Worm (Caenorhabditis elegans) whole organism, young adult: Measurements from ENCODE around the gene ZK945.4.

Source experiments
- B0035.1 ChIP-seq: sonication (generic microtip); optimal IDR thresholded peaks from 2 replicates; lab custom pipeline; 2016; ENCODE audit warnings: missing genetic modification characterization, mild to moderate bottlenecking, missing compliant biosample characterization, missing genotype, missing genetic modification reagents
- F10E7.11 ChIP-seq: sonication (generic microtip); optimal IDR thresholded peaks from 2 replicates; lab custom pipeline; 2017; ENCODE audit warnings: mild to moderate bottlenecking, missing genetic modification characterization, moderate library complexity, missing compliant biosample characterization
- F22D6.2 ChIP-seq: sonication (generic microtip); optimal IDR thresholded peaks from 2 replicates; lab custom pipeline; 2016; ENCODE audit warnings: mild to moderate bottlenecking, missing genetic modification characterization, missing compliant biosample characterization
- F33H1.4 ChIP-seq: fragments of 200-800 bp; sonication (Bioruptor generic); IDR thresholded peaks from 2 replicates; pipeline ENCODE4 v1.3.6; 2022; ENCODE audit warnings: missing genetic modification reagents, missing genetic modification characterization, missing compliant biosample characterization
- F39B2.1 ChIP-seq: fragments of 200-800 bp; sonication (Bioruptor generic); IDR thresholded peaks from 2 replicates; pipeline ENCODE4 v1.3.6; 2022; ENCODE audit warnings: missing genetic modification reagents, missing genetic modification characterization, missing compliant biosample characterization
- F52B5.7 ChIP-seq: sonication (generic microtip); optimal IDR thresholded peaks from 2 replicates; lab custom pipeline; 2016; ENCODE audit warnings: mild to moderate bottlenecking, missing genetic modification characterization, missing compliant biosample characterization
- T07F8.4 ChIP-seq: sonication (generic microtip); optimal IDR thresholded peaks from 2 replicates; lab custom pipeline; 2016; ENCODE audit warnings: mild to moderate bottlenecking, missing genetic modification characterization, moderate library complexity, missing compliant biosample characterization
- T26A5.8 ChIP-seq: sonication (generic microtip); optimal IDR thresholded peaks from 2 replicates; lab custom pipeline; 2016; ENCODE audit warnings: missing genetic modification characterization, missing compliant biosample characterization
- Y56A3A.18 ChIP-seq: fragments of 200-800 bp; sonication (Bioruptor generic); IDR thresholded peaks from 2 replicates; pipeline ENCODE4 v1.3.6; 2022; ENCODE audit warnings: missing genetic modification reagents, missing genetic modification characterization, missing compliant biosample characterization
- akir-1 ChIP-seq: fragments of 200-800 bp; sonication (Bioruptor generic); optimal IDR thresholded peaks from 2 replicates; lab custom pipeline; 2018; ENCODE audit warnings: mild to moderate bottlenecking, missing genetic modification characterization, moderate library complexity, missing compliant biosample characterization
- atf-7 ChIP-seq: sonication (generic microtip); optimal IDR thresholded peaks from 2 replicates; lab custom pipeline; 2017; ENCODE audit warnings: mild to moderate bottlenecking, missing genetic modification characterization, missing compliant biosample characterization
- cebp-2 ChIP-seq: fragments of 200-800 bp; sonication (Bioruptor generic); IDR thresholded peaks from 2 replicates; pipeline ENCODE4 v1.3.6; 2022; ENCODE audit warnings: missing genetic modification characterization, missing compliant biosample characterization
- ceh-58 ChIP-seq: fragments of 200-800 bp; sonication (Bioruptor generic); IDR thresholded peaks from 2 replicates; pipeline ENCODE4 v1.3.6; 2022; ENCODE audit warnings: missing genetic modification characterization, missing compliant biosample characterization
- ceh-91 ChIP-seq: fragments of 200-800 bp; sonication (Bioruptor generic); IDR thresholded peaks from 2 replicates; pipeline ENCODE4 v1.3.6; 2022; ENCODE audit warnings: missing genetic modification reagents, missing genetic modification characterization, missing compliant biosample characterization
- chd-7 ChIP-seq: sonication (generic microtip); optimal IDR thresholded peaks from 2 replicates; lab custom pipeline; 2016; ENCODE audit warnings: mild to moderate bottlenecking, missing genetic modification characterization, moderate library complexity, missing compliant biosample characterization
- efl-1 ChIP-seq: fragments of 150-350 bp; optimal IDR thresholded peaks from 2 replicates; lab custom pipeline; 2014; ENCODE audit warnings: missing biosample characterization, missing genetic modification reagents, missing genetic modification characterization
- egrh-3 ChIP-seq: fragments of 200-800 bp; sonication (Bioruptor generic); IDR thresholded peaks from 2 replicates; pipeline ENCODE4 v1.3.6; 2022; ENCODE audit warnings: missing genetic modification reagents, missing genetic modification characterization, missing compliant biosample characterization
- ets-4 ChIP-seq: fragments of 200-800 bp; sonication (Bioruptor generic); optimal IDR thresholded peaks from 2 replicates; lab custom pipeline; 2018; ENCODE audit warnings: mild to moderate bottlenecking, missing genetic modification characterization, missing compliant biosample characterization
- fkh-3 ChIP-seq: sonication (generic microtip); optimal IDR thresholded peaks from 2 replicates; lab custom pipeline; 2016; ENCODE audit warnings: mild to moderate bottlenecking, missing genetic modification characterization, missing compliant biosample characterization
- gei-17 ChIP-seq: fragments of 200-800 bp; sonication (Bioruptor generic); optimal IDR thresholded peaks from 2 replicates; lab custom pipeline; 2018; ENCODE audit warnings: mild to moderate bottlenecking, missing genetic modification characterization, missing compliant biosample characterization
- hsf-1 ChIP-seq: fragments of 200-800 bp; sonication (Bioruptor generic); IDR thresholded peaks from 2 replicates; pipeline ENCODE4 v1.3.6; 2022; ENCODE audit warnings: missing genetic modification reagents, missing genetic modification characterization, missing compliant biosample characterization
- lsl-1 ChIP-seq: fragments of 200-800 bp; sonication (Bioruptor generic); optimal IDR thresholded peaks from 2 replicates; lab custom pipeline; 2018; ENCODE audit warnings: mild to moderate bottlenecking, missing genetic modification characterization, moderate library complexity, missing compliant biosample characterization
- lsy-27 ChIP-seq: sonication (generic microtip); optimal IDR thresholded peaks from 2 replicates; lab custom pipeline; 2017; ENCODE audit warnings: missing genetic modification characterization, mild to moderate bottlenecking, missing compliant biosample characterization, antibody characterized with exemption, missing genotype, borderline replicate concordance; ENCODE audit not compliant: insufficient read depth
- madf-6 ChIP-seq: fragments of 200-800 bp; sonication (Bioruptor generic); IDR thresholded peaks from 2 replicates; pipeline ENCODE4 v1.3.6; 2022; ENCODE audit warnings: missing genetic modification reagents, missing genetic modification characterization, missing compliant biosample characterization
- mcd-1 ChIP-seq: fragments of 200-800 bp; sonication (Bioruptor generic); IDR thresholded peaks from 2 replicates; pipeline ENCODE4 v1.3.6; 2022; ENCODE audit warnings: missing genetic modification reagents, missing genetic modification characterization, missing compliant biosample characterization
- mxl-1 ChIP-seq: sonication (generic microtip); optimal IDR thresholded peaks from 2 replicates; lab custom pipeline; 2016; ENCODE audit warnings: missing genetic modification characterization, missing compliant biosample characterization
- nhr-120 ChIP-seq: fragments of 200-800 bp; sonication (Bioruptor generic); IDR thresholded peaks from 2 replicates; pipeline ENCODE4 v1.3.6; 2022; ENCODE audit warnings: missing genetic modification characterization, missing compliant biosample characterization
- nhr-179 ChIP-seq: sonication (generic microtip); optimal IDR thresholded peaks from 2 replicates; lab custom pipeline; 2016; ENCODE audit warnings: mild to moderate bottlenecking, missing genetic modification characterization, missing compliant biosample characterization
- nhr-80 ChIP-seq: sonication (generic microtip); optimal IDR thresholded peaks from 2 replicates; lab custom pipeline; 2016; ENCODE audit warnings: missing genetic modification characterization, missing compliant biosample characterization
- nhr-90 ChIP-seq: sonication (generic microtip); optimal IDR thresholded peaks from 2 replicates; lab custom pipeline; 2016; ENCODE audit warnings: missing genotype, mild to moderate bottlenecking, missing genetic modification characterization, missing compliant biosample characterization
- pbrm-1 ChIP-seq: fragments of 200-800 bp; sonication (Bioruptor generic); IDR thresholded peaks from 2 replicates; pipeline ENCODE4 v1.3.6; 2022; ENCODE audit warnings: missing genetic modification reagents, missing genetic modification characterization, missing compliant biosample characterization
- pha-4 ChIP-seq: fragments of 150-350 bp; sonication (generic microtip); optimal IDR thresholded peaks from 2 replicates; lab custom pipeline; 2014; ENCODE audit warnings: missing biosample characterization, missing genetic modification reagents, missing genetic modification characterization
- rcor-1 ChIP-seq: fragments of 200-800 bp; sonication (Bioruptor generic); IDR thresholded peaks from 2 replicates; pipeline ENCODE4 v1.3.6; 2022; ENCODE audit warnings: missing genetic modification reagents, missing genetic modification characterization, missing compliant biosample characterization
- rec-8 ChIP-seq, 2 experiments: sonication (generic microtip); optimal IDR thresholded peaks; 2 replicates each; lab custom pipeline; 2016; ENCODE audit warnings: mild to moderate bottlenecking in 2 of 2, missing genetic modification characterization in 2 of 2, missing genetic modification reagents in 2 of 2, missing genotype in 2 of 2, missing biosample characterization in 1 of 2, missing compliant biosample characterization in 1 of 2, moderate library complexity in 1 of 2
- repo-1 ChIP-seq: sonication (generic microtip); optimal IDR thresholded peaks from 2 replicates; lab custom pipeline; 2017; ENCODE audit warnings: mild to moderate bottlenecking, missing genetic modification characterization, missing compliant biosample characterization
- rpc-1 ChIP-seq, 2 experiments: fragments of 150-350 bp in 1 of 2; sonication (generic microtip) in 1 of 2; optimal IDR thresholded peaks; 2 replicates each; lab custom pipeline; 2014 to 2018; ENCODE audit warnings: missing biosample characterization in 1 of 2, missing genetic modification characterization in 1 of 2, missing genetic modification reagents in 1 of 2, missing genotype in 1 of 2
- sea-2 ChIP-seq: fragments of 200-800 bp; sonication (Bioruptor generic); IDR thresholded peaks from 2 replicates; pipeline ENCODE4 v1.3.6; 2022; ENCODE audit warnings: missing genetic modification characterization, missing compliant biosample characterization
- snpc-1.3 ChIP-seq: sonication (generic microtip); optimal IDR thresholded peaks from 2 replicates; lab custom pipeline; 2017; ENCODE audit warnings: missing genetic modification characterization, mild to moderate bottlenecking, missing compliant biosample characterization, antibody characterized with exemption, moderate library complexity, missing genotype, missing genetic modification reagents; ENCODE audit not compliant: insufficient read depth
- snpc-4 ChIP-seq, 5 experiments: fragments of 150-350 bp in 1 of 5; sonication (generic microtip) in 4 of 5; optimal IDR thresholded peaks; 2 replicates each; lab custom pipeline; 2014 to 2018; ENCODE audit warnings: missing genetic modification characterization in 5 of 5, missing biosample characterization in 3 of 5, antibody characterized with exemption in 2 of 5, mild to moderate bottlenecking in 2 of 5, missing compliant biosample characterization in 2 of 5, missing genotype in 2 of 5, moderate library complexity in 2 of 5, missing genetic modification reagents in 1 of 5
- somi-1 ChIP-seq: fragments of 200-800 bp; sonication (Bioruptor generic); optimal IDR thresholded peaks from 2 replicates; lab custom pipeline; 2018; ENCODE audit warnings: mild to moderate bottlenecking, missing genetic modification characterization, missing compliant biosample characterization
- unc-130 ChIP-seq: sonication (generic microtip); optimal IDR thresholded peaks from 2 replicates; lab custom pipeline; 2016; ENCODE audit warnings: missing genetic modification reagents, missing genetic modification characterization, missing compliant biosample characterization
- xnd-1 ChIP-seq: sonication (generic microtip); optimal IDR thresholded peaks from 2 replicates; lab custom pipeline; 2016; ENCODE audit warnings: missing genotype, missing genetic modification reagents, missing genetic modification characterization, missing compliant biosample characterization
- zfh-2 ChIP-seq: fragments of 200-800 bp; sonication (Bioruptor generic); conservative IDR thresholded peaks from 2 replicates; pipeline ENCODE4 v1.3.6; 2022; ENCODE audit warnings: missing genetic modification reagents, missing genetic modification characterization, missing compliant biosample characterization
- ztf-26 ChIP-seq: sonication (generic microtip); optimal IDR thresholded peaks from 2 replicates; lab custom pipeline; 2017; ENCODE audit warnings: missing genetic modification characterization, missing compliant biosample characterization
- ztf-28 ChIP-seq: fragments of 200-800 bp; sonication (Bioruptor generic); IDR thresholded peaks from 2 replicates; pipeline ENCODE4 v1.3.6; 2022; ENCODE audit warnings: missing genetic modification reagents, missing genetic modification characterization, missing compliant biosample characterization
- ztf-6 ChIP-seq: fragments of 200-800 bp; sonication (Bioruptor generic); IDR thresholded peaks from 2 replicates; pipeline ENCODE4 v1.3.6; 2022; ENCODE audit warnings: missing genetic modification reagents, missing genetic modification characterization, missing compliant biosample characterization

The ZK945.4 gene

DNA sequence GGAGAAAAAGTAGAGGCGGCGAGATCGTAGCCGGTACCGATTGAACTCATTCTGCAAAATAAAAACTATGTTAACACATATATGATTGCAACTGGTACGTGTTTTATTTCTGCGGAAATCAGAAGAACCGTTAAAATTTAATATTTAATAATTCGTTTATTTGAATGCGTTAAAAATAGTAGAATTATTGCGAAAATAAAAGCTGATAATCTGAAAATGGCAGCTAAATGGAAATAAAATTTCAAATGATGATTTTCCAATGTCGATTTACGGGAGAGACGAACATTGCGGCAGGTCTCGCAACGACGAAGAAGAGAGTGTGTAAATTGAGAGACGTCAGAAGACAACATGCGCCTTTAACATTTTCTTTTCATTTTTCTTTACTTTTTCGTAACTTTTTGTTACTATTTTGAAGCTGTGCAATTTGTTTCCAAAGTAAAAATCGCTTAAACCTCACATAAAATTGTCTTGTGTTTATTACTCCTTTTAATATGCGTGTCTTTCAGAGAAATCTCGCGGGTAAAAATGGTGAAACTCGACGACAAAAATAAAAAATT, 5.6 kb downstream of the ZK945.4 start, which contains the start of the genes pas-7 and puf-12 (continued):
- no peak for TF ChIP-seq unc-130 (GFP tag; lab: Kevin White, UChicago)
- no peak for TF ChIP-seq F39B2.1
- TF ChIP-seq chd-7 (tag; lab: Kevin White, UChicago), result no peak
- TF ChIP-seq ztf-26 (tag; lab: Kevin White, UChicago), result no peak
- TF ChIP-seq ceh-91 (GFP tag; lab: Robert Waterston, UW), result no peak
- TF ChIP-seq lsl-1 (GFP tag; lab: Kevin White, UChicago), result peak; percentile 14
- TF ChIP-seq zfh-2 (GFP tag; lab: Robert Waterston, UW), result no peak
- no peak for TF ChIP-seq pbrm-1
- no peak for TF ChIP-seq ztf-6
- TF ChIP-seq lsy-27 (tag; lab: Kevin White, UChicago), result no peak
- no peak for TF ChIP-seq snpc-1.3 (tag; lab: Kevin White, UChicago)
- peak; percentile 69 for TF ChIP-seq F33H1.4
- TF ChIP-seq nhr-80 (tag; lab: Kevin White, UChicago), result no peak
- TF ChIP-seq nhr-90 (tag; lab: Kevin White, UChicago), result no peak
- no peak for TF ChIP-seq atf-7
- TF ChIP-seq ets-4 (GFP tag; lab: Kevin White, UChicago), result no peak
- TF ChIP-seq repo-1 (tag; lab: Kevin White, UChicago), result no peak
- no peak for TF ChIP-seq ztf-28 (GFP tag; lab: Robert Waterston, UW)
- no peak for TF ChIP-seq gei-17
- peak; percentile 1 for TF ChIP-seq efl-1 (GFP tag; lab: Kevin White, UChicago)
- no peak for TF ChIP-seq rcor-1 (GFP tag; lab: Robert Waterston, UW)
- no peak for TF ChIP-seq mcd-1 (GFP tag; lab: Robert Waterston, UW)
- no peak for TF ChIP-seq rec-8 (tag; optimal IDR thresholded peaks at IDR 0.05; lab: Kevin White, UChicago)
- TF ChIP-seq madf-6 (GFP tag; lab: Robert Waterston, UW), result peak; percentile 19; the same call in 1 of the 2 replicates

ce11 chrII:10099072-10099471, 6.4 kb downstream of the ZK945.4 start:
- no peak for TF ChIP-seq egrh-3 (GFP tag; lab: Robert Waterston, UW)
- TF ChIP-seq fkh-3 (tag; lab: Kevin White, UChicago), result no peak
- no peak for TF ChIP-seq nhr-179
- TF ChIP-seq B0035.1 (tag; lab: Kevin White, UChicago), result no peak
- TF ChIP-seq sea-2 (GFP tag; lab: Robert Waterston, UW), result no peak
- TF ChIP-seq somi-1, result no peak

DNA sequence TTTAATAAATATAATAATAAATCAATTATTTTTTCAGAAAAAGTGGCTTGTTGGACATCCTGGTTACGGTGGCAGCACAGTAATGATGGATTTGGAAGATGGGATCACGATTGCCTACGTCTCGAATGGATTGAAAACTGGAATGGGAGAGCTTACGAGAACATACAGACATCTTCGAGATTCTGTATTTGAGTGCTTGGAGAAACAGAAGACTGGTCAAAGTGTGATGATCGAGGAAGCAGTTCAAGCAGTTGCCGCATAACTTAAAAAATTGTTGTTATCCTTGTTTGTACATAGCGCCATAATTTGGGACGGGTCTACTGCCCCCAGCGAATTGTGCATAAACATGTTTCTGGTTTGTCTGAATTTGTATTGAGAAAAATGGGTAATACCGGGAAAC, 7.1 kb downstream of the ZK945.4 start:
- TF ChIP-seq F22D6.2 (no peak), pbrm-1 (0 out of 2 replicates have a peak, but pooled peaks have one; percentile 17), ceh-58 (GFP tag; lab: Robert Waterston, UW) (no peak), rpc-1 (optimal IDR thresholded peaks at IDR 0.05; lab: Kevin White, UChicago) (no peak), rpc-1 (tag; optimal IDR thresholded peaks at IDR 0.05; lab: Kevin White, UChicago) (no peak), xnd-1 (tag; lab: Kevin White, UChicago) (no peak), hsf-1 (GFP tag; lab: Robert Waterston, UW) (peak; percentile 49; the same call in 1 of the 2 replicates), nhr-90 (tag; lab: Kevin White, UChicago) (no peak), F33H1.4 (peak; percentile 8; the same call in 1 of the 2 replicates), T26A5.8 (tag; lab: Kevin White, UChicago) (no peak), T07F8.4 (tag; lab: Kevin White, UChicago) (no peak), Y56A3A.18 (GFP tag; lab: Robert Waterston, UW) (no peak), snpc-4 (GFP tag; optimal IDR thresholded peaks at IDR 0.05; lab: Kevin White, UChicago) (no peak), snpc-4 (tag; optimal IDR thresholded peaks at IDR 0.05; lab: Kevin White, UChicago) (no peak), cebp-2 (GFP tag; lab: Robert Waterston, UW) (no peak), pha-4 (tag; lab: Kevin White, UChicago) (no peak), F52B5.7 (tag; lab: Kevin White, UChicago) (peak; percentile 51), mxl-1 (no peak), nhr-120 (GFP tag; lab: Robert Waterston, UW) (no peak), rec-8 (tag; optimal IDR thresholded peaks at IDR 0.05; lab: Kevin White, UChicago) (no peak), akir-1 (GFP tag; lab: Kevin White, UChicago) (no peak), rcor-1 (GFP tag; lab: Robert Waterston, UW) (no peak), F10E7.11 (tag; lab: Kevin White, UChicago) (peak; percentile 11)
